Worm (Caenorhabditis elegans) whole organism, young adult: ENCODE data around the gene sra-12.
A peak's percentile ranks its signal among the peaks of the same experiment; 100 is the strongest.

ENCODE experiments used
- F23B12.7 ChIP-seq: sonication (generic microtip); optimal IDR thresholded peaks from 2 replicates; lab custom pipeline; 2017; ENCODE audit warnings: missing genetic modification characterization, mild to moderate bottlenecking, missing compliant biosample characterization, antibody characterized with exemption, moderate library complexity; ENCODE audit not compliant: insufficient read depth
- F52B5.7 ChIP-seq: sonication (generic microtip); optimal IDR thresholded peaks from 2 replicates; lab custom pipeline; 2016; ENCODE audit warnings: mild to moderate bottlenecking, missing genetic modification characterization, missing compliant biosample characterization
- F57C9.4 ChIP-seq: sonication (generic microtip); optimal IDR thresholded peaks from 2 replicates; lab custom pipeline; 2017; ENCODE audit warnings: mild to moderate bottlenecking, missing genetic modification characterization, missing compliant biosample characterization
- Y56A3A.18 ChIP-seq: fragments of 200-800 bp; sonication (Bioruptor generic); IDR thresholded peaks from 2 replicates; pipeline ENCODE4 v1.3.6; 2022; ENCODE audit warnings: missing genetic modification reagents, missing genetic modification characterization, missing compliant biosample characterization
- ZK185.1 ChIP-seq: sonication (generic microtip); optimal IDR thresholded peaks from 2 replicates; lab custom pipeline; 2016; ENCODE audit warnings: mild to moderate bottlenecking, missing genetic modification characterization, missing compliant biosample characterization; ENCODE audit not compliant: poor library complexity, severe bottlenecking
- akir-1 ChIP-seq: fragments of 200-800 bp; sonication (Bioruptor generic); optimal IDR thresholded peaks from 2 replicates; lab custom pipeline; 2018; ENCODE audit warnings: mild to moderate bottlenecking, missing genetic modification characterization, moderate library complexity, missing compliant biosample characterization
- ama-1 ChIP-seq, 3 experiments: fragments of 150-350 bp in 1 of 3; sonication (generic microtip) in 2 of 3; optimal IDR thresholded peaks; 2 replicates each; lab custom pipeline; 2014 to 2018; ENCODE audit warnings: missing biosample characterization in 2 of 3, missing genetic modification characterization in 2 of 3, missing genetic modification reagents in 2 of 3
- aptf-2 ChIP-seq: fragments of 200-800 bp; sonication (Bioruptor generic); conservative IDR thresholded peaks from 2 replicates; pipeline ENCODE4 v1.3.6; 2022; ENCODE audit warnings: missing genetic modification reagents, missing genetic modification characterization, missing compliant biosample characterization
- attf-3 ChIP-seq: fragments of 200-800 bp; sonication (Bioruptor generic); conservative IDR thresholded peaks from 2 replicates; pipeline ENCODE4 v1.3.6; 2022; ENCODE audit warnings: missing genetic modification reagents, missing genetic modification characterization, missing compliant biosample characterization
- attf-5 ChIP-seq: fragments of 200-800 bp; sonication (Bioruptor generic); optimal IDR thresholded peaks from 2 replicates; lab custom pipeline; 2018; ENCODE audit warnings: mild to moderate bottlenecking, missing genetic modification characterization, missing compliant biosample characterization
- attf-6 ChIP-seq: fragments of 200-800 bp; sonication (Bioruptor generic); IDR thresholded peaks from 2 replicates; pipeline ENCODE4 v1.3.6; 2022; ENCODE audit warnings: missing genetic modification reagents, missing genetic modification characterization, missing compliant biosample characterization
- cebp-1 ChIP-seq, 2 experiments: fragments of 200-800 bp in 1 of 2; sonication (Bioruptor generic) in 1 of 2; sonication (generic microtip) in 1 of 2; IDR thresholded peaks in 1 of 2; optimal IDR thresholded peaks in 1 of 2; 2 replicates each; pipeline versions ENCODE4 v1.3.6 to Lab custom; 2017 to 2022; ENCODE audit warnings: missing compliant biosample characterization in 2 of 2, missing genetic modification characterization in 2 of 2, mild to moderate bottlenecking in 1 of 2, missing genetic modification reagents in 1 of 2, moderate library complexity in 1 of 2
- ceh-27 ChIP-seq: fragments of 200-800 bp; sonication (Bioruptor generic); optimal IDR thresholded peaks from 2 replicates; lab custom pipeline; 2018; ENCODE audit warnings: mild to moderate bottlenecking, missing genetic modification characterization, moderate library complexity, missing compliant biosample characterization
- ceh-40 ChIP-seq: fragments of 200-800 bp; sonication (Bioruptor generic); IDR thresholded peaks from 2 replicates; pipeline ENCODE4 v1.3.6; 2022; ENCODE audit warnings: missing genetic modification characterization, missing compliant biosample characterization
- ceh-58 ChIP-seq: fragments of 200-800 bp; sonication (Bioruptor generic); IDR thresholded peaks from 2 replicates; pipeline ENCODE4 v1.3.6; 2022; ENCODE audit warnings: missing genetic modification characterization, missing compliant biosample characterization
- ceh-91 ChIP-seq: fragments of 200-800 bp; sonication (Bioruptor generic); IDR thresholded peaks from 2 replicates; pipeline ENCODE4 v1.3.6; 2022; ENCODE audit warnings: missing genetic modification reagents, missing genetic modification characterization, missing compliant biosample characterization
- dox-1 ChIP-seq: fragments of 200-800 bp; sonication (Bioruptor generic); IDR thresholded peaks from 2 replicates; pipeline ENCODE4 v1.3.6; 2022; ENCODE audit warnings: missing genetic modification reagents, missing genetic modification characterization, missing compliant biosample characterization
- efl-1 ChIP-seq: fragments of 150-350 bp; optimal IDR thresholded peaks from 2 replicates; lab custom pipeline; 2014; ENCODE audit warnings: missing biosample characterization, missing genetic modification reagents, missing genetic modification characterization
- fkh-3 ChIP-seq: sonication (generic microtip); optimal IDR thresholded peaks from 2 replicates; lab custom pipeline; 2016; ENCODE audit warnings: mild to moderate bottlenecking, missing genetic modification characterization, missing compliant biosample characterization
- gei-17 ChIP-seq: fragments of 200-800 bp; sonication (Bioruptor generic); optimal IDR thresholded peaks from 2 replicates; lab custom pipeline; 2018; ENCODE audit warnings: mild to moderate bottlenecking, missing genetic modification characterization, missing compliant biosample characterization
- him-1 ChIP-seq: sonication (generic microtip); optimal IDR thresholded peaks from 2 replicates; lab custom pipeline; 2016; ENCODE audit warnings: missing genotype, missing genetic modification reagents, missing genetic modification characterization, missing compliant biosample characterization
- hrde-1 ChIP-seq: sonication (generic microtip); optimal IDR thresholded peaks from 2 replicates; lab custom pipeline; 2016; ENCODE audit warnings: missing genetic modification characterization, mild to moderate bottlenecking, missing compliant biosample characterization, moderate library complexity, missing genotype, missing genetic modification reagents, borderline replicate concordance
- hsf-1 ChIP-seq: fragments of 200-800 bp; sonication (Bioruptor generic); IDR thresholded peaks from 2 replicates; pipeline ENCODE4 v1.3.6; 2022; ENCODE audit warnings: missing genetic modification reagents, missing genetic modification characterization, missing compliant biosample characterization
- lag-1 ChIP-seq: fragments of 200-800 bp; sonication (Bioruptor generic); IDR thresholded peaks from 2 replicates; pipeline ENCODE4 v1.3.6; 2022; ENCODE audit warnings: missing genetic modification reagents, missing genetic modification characterization, missing compliant biosample characterization
- let-607 ChIP-seq, 2 experiments: fragments of 200-800 bp in 1 of 2; sonication (Bioruptor generic) in 1 of 2; sonication (generic microtip) in 1 of 2; optimal IDR thresholded peaks; 2 replicates each; lab custom pipeline; 2016 to 2018; ENCODE audit warnings: mild to moderate bottlenecking in 2 of 2, missing compliant biosample characterization in 2 of 2, missing genetic modification characterization in 2 of 2, moderate library complexity in 2 of 2, missing genotype in 1 of 2
- lin-35 ChIP-seq, 3 experiments: fragments of 150-350 bp in 2 of 3; sonication (generic microtip) in 1 of 3; optimal IDR thresholded peaks; 2 replicates each; lab custom pipeline; 2014 to 2018; ENCODE audit warnings: missing biosample characterization in 3 of 3, missing genetic modification characterization in 3 of 3, missing genetic modification reagents in 3 of 3
- lin-40 ChIP-seq: sonication (generic microtip); optimal IDR thresholded peaks from 2 replicates; lab custom pipeline; 2016; ENCODE audit warnings: missing genetic modification characterization, mild to moderate bottlenecking, missing compliant biosample characterization, missing genotype, missing genetic modification reagents
- lir-1 ChIP-seq: fragments of 200-800 bp; sonication (Bioruptor generic); conservative IDR thresholded peaks from 2 replicates; pipeline ENCODE4 v1.3.6; 2022; ENCODE audit warnings: missing genetic modification reagents, missing genetic modification characterization, missing compliant biosample characterization
- mel-28 ChIP-seq: sonication (generic microtip); optimal IDR thresholded peaks from 2 replicates; lab custom pipeline; 2016; ENCODE audit warnings: borderline replicate concordance, mild to moderate bottlenecking, missing genetic modification characterization, missing compliant biosample characterization
- mxl-1 ChIP-seq: sonication (generic microtip); optimal IDR thresholded peaks from 2 replicates; lab custom pipeline; 2016; ENCODE audit warnings: missing genetic modification characterization, missing compliant biosample characterization
- nfya-2 ChIP-seq: fragments of 200-800 bp; sonication (Bioruptor generic); IDR thresholded peaks from 2 replicates; pipeline ENCODE4 v1.3.6; 2022; ENCODE audit warnings: missing genetic modification reagents, missing genetic modification characterization, missing compliant biosample characterization
- nhr-27 ChIP-seq: fragments of 200-800 bp; sonication (Bioruptor generic); optimal IDR thresholded peaks from 2 replicates; lab custom pipeline; 2018; ENCODE audit warnings: mild to moderate bottlenecking, missing genetic modification characterization, moderate library complexity, missing compliant biosample characterization
- rcor-1 ChIP-seq: fragments of 200-800 bp; sonication (Bioruptor generic); IDR thresholded peaks from 2 replicates; pipeline ENCODE4 v1.3.6; 2022; ENCODE audit warnings: missing genetic modification reagents, missing genetic modification characterization, missing compliant biosample characterization
- snpc-1.1 ChIP-seq: sonication (generic microtip); optimal IDR thresholded peaks from 2 replicates; lab custom pipeline; 2017; ENCODE audit warnings: missing genetic modification characterization, mild to moderate bottlenecking, missing compliant biosample characterization, antibody characterized with exemption, moderate library complexity, missing genotype, missing genetic modification reagents; ENCODE audit not compliant: insufficient read depth
- snpc-1.3 ChIP-seq: sonication (generic microtip); optimal IDR thresholded peaks from 2 replicates; lab custom pipeline; 2017; ENCODE audit warnings: missing genetic modification characterization, mild to moderate bottlenecking, missing compliant biosample characterization, antibody characterized with exemption, moderate library complexity, missing genotype, missing genetic modification reagents; ENCODE audit not compliant: insufficient read depth
- snpc-3.4 ChIP-seq: sonication (generic microtip); optimal IDR thresholded peaks from 2 replicates; lab custom pipeline; 2017; ENCODE audit warnings: missing genetic modification characterization, mild to moderate bottlenecking, missing compliant biosample characterization, antibody characterized with exemption, moderate library complexity, missing genotype, missing genetic modification reagents
- snpc-4 ChIP-seq, 5 experiments: fragments of 150-350 bp in 1 of 5; sonication (generic microtip) in 4 of 5; optimal IDR thresholded peaks; 2 replicates each; lab custom pipeline; 2014 to 2018; ENCODE audit warnings: missing genetic modification characterization in 5 of 5, missing biosample characterization in 3 of 5, antibody characterized with exemption in 2 of 5, mild to moderate bottlenecking in 2 of 5, missing compliant biosample characterization in 2 of 5, missing genotype in 2 of 5, moderate library complexity in 2 of 5, missing genetic modification reagents in 1 of 5
- sptf-2 ChIP-seq: fragments of 200-800 bp; sonication (Bioruptor generic); optimal IDR thresholded peaks from 2 replicates; lab custom pipeline; 2018; ENCODE audit warnings: mild to moderate bottlenecking, missing genetic modification characterization, missing compliant biosample characterization
- tbx-9 ChIP-seq: sonication (generic microtip); optimal IDR thresholded peaks from 2 replicates; lab custom pipeline; 2016; ENCODE audit warnings: borderline replicate concordance, missing genetic modification characterization, inconsistent platforms, missing compliant biosample characterization
- tlf-1 ChIP-seq: fragments of 200-800 bp; sonication (Bioruptor generic); optimal IDR thresholded peaks from 2 replicates; lab custom pipeline; 2018; ENCODE audit warnings: mild to moderate bottlenecking, missing genetic modification characterization, missing compliant biosample characterization
- zfh-2 ChIP-seq: fragments of 200-800 bp; sonication (Bioruptor generic); conservative IDR thresholded peaks from 2 replicates; pipeline ENCODE4 v1.3.6; 2022; ENCODE audit warnings: missing genetic modification reagents, missing genetic modification characterization, missing compliant biosample characterization
- ztf-22 ChIP-seq: fragments of 200-800 bp; sonication (Bioruptor generic); optimal IDR thresholded peaks from 2 replicates; lab custom pipeline; 2018; ENCODE audit warnings: mild to moderate bottlenecking, missing genetic modification characterization, moderate library complexity, missing compliant biosample characterization
- ztf-6 ChIP-seq: fragments of 200-800 bp; sonication (Bioruptor generic); IDR thresholded peaks from 2 replicates; pipeline ENCODE4 v1.3.6; 2022; ENCODE audit warnings: missing genetic modification reagents, missing genetic modification characterization, missing compliant biosample characterization

sra-12 gene

ce11 chrII:10868670-10869246 lies 35.5 kb downstream of the sra-12 start, which contains the start of the genes gmps-1 and cap-2 (continued):
- TF ChIP-seq gei-17 (GFP tag; lab: Kevin White, UChicago) (peak; percentile 87), cebp-1 (GFP tag; IDR thresholded peaks at IDR 0.05; lab: Robert Waterston, UW) (peak; percentile 95), cebp-1 (tag; optimal IDR thresholded peaks at IDR 0.05; lab: Kevin White, UChicago) (peak; percentile 98), akir-1 (no peak), ceh-40 (no peak), hrde-1 (tag; lab: Kevin White, UChicago) (peak; percentile 58), dox-1 (peak; percentile 97), sptf-2 (no peak), snpc-1.3 (tag; lab: Kevin White, UChicago) (peak; percentile 75), tlf-1 (GFP tag; lab: Kevin White, UChicago) (peak; percentile 95), nfya-2 (GFP tag; lab: Robert Waterston, UW) (no peak), attf-5 (GFP tag; lab: Kevin White, UChicago) (peak; percentile 96), lag-1 (GFP tag; lab: Robert Waterston, UW) (peak; percentile 88; the same call in 1 of the 2 replicates), snpc-3.4 (peak; percentile 80), ceh-91 (GFP tag; lab: Robert Waterston, UW) (peak; percentile 82), attf-3 (GFP tag; lab: Robert Waterston, UW) (peak; percentile 78), rcor-1 (GFP tag; lab: Robert Waterston, UW) (peak; percentile 95), aptf-2 (no peak; the same call in 1 of the 2 replicates), mel-28 (tag; lab: Kevin White, UChicago) (peak; percentile 43), lin-35 (GFP tag; optimal IDR thresholded peaks at IDR 0.05; lab: Kevin White, UChicago) (peak; percentile 15 to 96 (median 75)), ztf-6 (GFP tag; lab: Robert Waterston, UW) (peak; percentile 55; the same call in 1 of the 2 replicates), snpc-1.1 (tag; lab: Kevin White, UChicago) (peak; percentile 64), mxl-1 (tag; lab: Kevin White, UChicago) (no peak), ceh-27 (GFP tag; lab: Kevin White, UChicago) (peak; percentile 91), let-607 (tag; optimal IDR thresholded peaks at IDR 0.05; lab: Kevin White, UChicago) (peak; percentile 55 to 85), F23B12.7 (tag; lab: Kevin White, UChicago) (peak; percentile 67), lir-1 (GFP tag; lab: Robert Waterston, UW) (peak; percentile 91), nhr-27 (tag; lab: Kevin White, UChicago) (no peak), ztf-22 (GFP tag; lab: Kevin White, UChicago) (no peak), attf-6 (GFP tag; lab: Robert Waterston, UW) (0 out of 2 replicates have a peak, but pooled peaks have one; percentile 30), ZK185.1 (tag; lab: Kevin White, UChicago) (peak; percentile 94), lin-40 (tag; lab: Kevin White, UChicago) (peak; percentile 97), zfh-2 (GFP tag; lab: Robert Waterston, UW) (peak; percentile 91), ceh-58 (GFP tag; lab: Robert Waterston, UW) (no peak), ama-1 (optimal IDR thresholded peaks at IDR 0.05; lab: Kevin White, UChicago) (no peak), ama-1 (GFP tag; optimal IDR thresholded peaks at IDR 0.05; lab: Kevin White, UChicago) (peak in 1 of 2 experiments; percentile 62), fkh-3 (no peak), tbx-9 (no peak), efl-1 (peak; percentile 45), Y56A3A.18 (GFP tag; lab: Robert Waterston, UW) (peak; percentile 97), F52B5.7 (tag; lab: Kevin White, UChicago) (peak; percentile 43), hsf-1 (GFP tag; lab: Robert Waterston, UW) (peak; percentile 80), F57C9.4 (tag; lab: Kevin White, UChicago) (peak; percentile 49), snpc-4 (GFP tag; optimal IDR thresholded peaks at IDR 0.05; lab: Kevin White, UChicago) (peak; percentile 49), snpc-4 (tag; optimal IDR thresholded peaks at IDR 0.05; lab: Kevin White, UChicago) (peak; percentile 2 to 87 (median 48)), him-1 (tag; lab: Kevin White, UChicago) (peak; percentile 53)
